Fruit fly (Drosophila melanogaster) whole organism, prepupa: ENCODE results near the gene CG14537.

Source experiments
- Blimp-1 ChIP-seq: fragments of 200-800 bp; sonication (Bioruptor generic); optimal IDR thresholded peaks from 3 replicates; lab custom pipeline; 2017; ENCODE audit warnings: missing biosample characterization, missing genetic modification characterization, mild to moderate bottlenecking, moderate library complexity, missing genetic modification reagents
- CG10631 ChIP-seq: fragments of 200-800 bp; sonication (Bioruptor generic); optimal IDR thresholded peaks from 2 replicates; lab custom pipeline; 2016; ENCODE audit warnings: missing biosample characterization, missing genetic modification characterization
- CG10669 ChIP-seq: fragments of 200-800 bp; sonication (Bioruptor generic); optimal IDR thresholded peaks from 3 replicates; lab custom pipeline; 2018; ENCODE audit warnings: missing biosample characterization, mild to moderate bottlenecking, missing genetic modification characterization, moderate library complexity
- CG11294 ChIP-seq: fragments of 200-800 bp; sonication (Bioruptor generic); IDR thresholded peaks from 2 replicates; pipeline ENCODE4 v1.3.6; 2022; ENCODE audit warnings: missing biosample characterization, missing genetic modification characterization
- CG11902 ChIP-seq: fragments of 200-800 bp; sonication (Bioruptor generic); optimal IDR thresholded peaks from 3 replicates; lab custom pipeline; 2016; ENCODE audit warnings: missing biosample characterization, missing genetic modification characterization
- CG15336 ChIP-seq: fragments of 200-800 bp; sonication (Bioruptor generic); IDR thresholded peaks from 2 replicates; pipeline ENCODE4 v1.3.6; 2022; ENCODE audit warnings: missing biosample characterization, missing genetic modification characterization
- CG32006 ChIP-seq: fragments of 200-800 bp; sonication (Bioruptor generic); optimal IDR thresholded peaks from 3 replicates; lab custom pipeline; 2017; ENCODE audit warnings: missing biosample characterization, mild to moderate bottlenecking, missing genetic modification characterization
- CG34406 ChIP-seq: fragments of 200-800 bp; sonication (Bioruptor generic); optimal IDR thresholded peaks from 3 replicates; lab custom pipeline; 2016; ENCODE audit warnings: missing biosample characterization, missing genetic modification characterization
- CG3919 ChIP-seq: fragments of 200-800 bp; sonication (Bioruptor generic); optimal IDR thresholded peaks from 3 replicates; lab custom pipeline; 2016; ENCODE audit warnings: missing biosample characterization, missing genetic modification characterization
- CG4318 ChIP-seq: fragments of 200-800 bp; sonication (Bioruptor generic); optimal IDR thresholded peaks from 3 replicates; lab custom pipeline; 2017; ENCODE audit warnings: missing biosample characterization, mild to moderate bottlenecking, missing genetic modification characterization
- CG6163 ChIP-seq: fragments of 200-800 bp; sonication (Bioruptor generic); IDR thresholded peaks from 3 replicates; pipeline ENCODE4 v1.3.6; 2022; ENCODE audit warnings: missing biosample characterization, missing genetic modification characterization
- CG6276 ChIP-seq: fragments of 200-800 bp; sonication (Bioruptor generic); optimal IDR thresholded peaks from 2 replicates; lab custom pipeline; 2017; ENCODE audit warnings: missing biosample characterization, mild to moderate bottlenecking, missing genetic modification characterization
- CG6792 ChIP-seq: fragments of 200-800 bp; sonication (Bioruptor generic); optimal IDR thresholded peaks from 3 replicates; lab custom pipeline; 2016; ENCODE audit warnings: missing biosample characterization, missing genetic modification characterization
- CG6808 ChIP-seq: fragments of 200-800 bp; sonication (Bioruptor generic); optimal IDR thresholded peaks from 3 replicates; lab custom pipeline; 2017; ENCODE audit warnings: missing biosample characterization, missing genetic modification characterization, mild to moderate bottlenecking, moderate library complexity, missing genetic modification reagents
- CG6854 ChIP-seq: fragments of 200-800 bp; sonication (Bioruptor generic); optimal IDR thresholded peaks from 2 replicates; lab custom pipeline; 2017; ENCODE audit warnings: missing biosample characterization, mild to moderate bottlenecking, missing genetic modification characterization
- CG8119 ChIP-seq: fragments of 200-800 bp; sonication (Bioruptor generic); IDR thresholded peaks from 3 replicates; pipeline ENCODE4 v1.3.6; 2022; ENCODE audit warnings: missing biosample characterization, missing genetic modification characterization
- CG8632 ChIP-seq: fragments of 200-800 bp; sonication (Bioruptor generic); optimal IDR thresholded peaks from 3 replicates; lab custom pipeline; 2016; ENCODE audit warnings: missing biosample characterization, missing genetic modification characterization
- CG9139 ChIP-seq: fragments of 200-800 bp; sonication (Bioruptor generic); optimal IDR thresholded peaks from 3 replicates; lab custom pipeline; 2017; ENCODE audit warnings: missing biosample characterization, mild to moderate bottlenecking, missing genetic modification characterization
- Eip78C ChIP-seq: fragments of 200-800 bp; sonication (Bioruptor generic); peaks from one replicate; lab custom pipeline; 2016; ENCODE audit warnings: missing biosample characterization, missing genetic modification characterization
- Hr39 ChIP-seq: fragments of 200-800 bp; sonication (Bioruptor generic); optimal IDR thresholded peaks from 2 replicates; lab custom pipeline; 2016; ENCODE audit warnings: missing biosample characterization, missing genetic modification characterization
- Hr4 ChIP-seq: fragments of 200-800 bp; sonication (Bioruptor generic); optimal IDR thresholded peaks from 3 replicates; lab custom pipeline; 2016; ENCODE audit warnings: missing biosample characterization, missing genetic modification characterization
- Sox14 ChIP-seq: fragments of 200-800 bp; sonication (Bioruptor generic); optimal IDR thresholded peaks from 3 replicates; lab custom pipeline; 2016; ENCODE audit warnings: missing biosample characterization, missing genetic modification characterization
- Sox15 ChIP-seq: fragments of 200-800 bp; sonication (Bioruptor generic); optimal IDR thresholded peaks from 3 replicates; lab custom pipeline; 2016; ENCODE audit warnings: missing biosample characterization, missing genetic modification characterization
- achi ChIP-seq: fragments of 200-800 bp; sonication (Bioruptor generic); optimal IDR thresholded peaks from 3 replicates; lab custom pipeline; 2016; ENCODE audit warnings: missing biosample characterization, missing genetic modification characterization
- cyc ChIP-seq: fragments of 200-800 bp; sonication (Bioruptor generic); optimal IDR thresholded peaks from 3 replicates; lab custom pipeline; 2016; ENCODE audit warnings: missing biosample characterization, missing genetic modification characterization
- dac ChIP-seq: fragments of 200-800 bp; sonication (Bioruptor generic); optimal IDR thresholded peaks from 2 replicates; lab custom pipeline; 2017; ENCODE audit warnings: missing biosample characterization, mild to moderate bottlenecking, missing genetic modification characterization
- dsx ChIP-seq: fragments of 200-800 bp; optimal IDR thresholded peaks from 3 replicates; lab custom pipeline; 2019; ENCODE audit warnings: missing biosample characterization, mild to moderate bottlenecking, missing genetic modification characterization, moderate library complexity; ENCODE audit not compliant: poor library complexity, severe bottlenecking
- eg ChIP-seq: fragments of 200-800 bp; sonication (Bioruptor generic); IDR thresholded peaks from 3 replicates; pipeline ENCODE4 v1.3.6; 2022; ENCODE audit warnings: missing biosample characterization, missing genetic modification characterization
- esn ChIP-seq: fragments of 200-800 bp; sonication (Bioruptor generic); optimal IDR thresholded peaks from 2 replicates; lab custom pipeline; 2016; ENCODE audit warnings: missing biosample characterization, mild to moderate bottlenecking, missing genetic modification characterization, moderate library complexity
- fd59A ChIP-seq: fragments of 200-800 bp; sonication (Bioruptor generic); optimal IDR thresholded peaks from 2 replicates; lab custom pipeline; 2017; ENCODE audit warnings: missing biosample characterization, mild to moderate bottlenecking, missing genetic modification characterization, missing genetic modification reagents
- fkh ChIP-seq: fragments of 200-800 bp; sonication (Bioruptor generic); optimal IDR thresholded peaks from 3 replicates; lab custom pipeline; 2017; ENCODE audit warnings: missing biosample characterization, mild to moderate bottlenecking, missing genetic modification characterization, moderate library complexity
- pdm3 ChIP-seq: fragments of 200-800 bp; sonication (Bioruptor generic); optimal IDR thresholded peaks from 3 replicates; lab custom pipeline; 2016; ENCODE audit warnings: missing biosample characterization, missing genetic modification characterization
- salr ChIP-seq, 2 experiments: fragments of 200-800 bp; sonication (Bioruptor generic); optimal IDR thresholded peaks; 3 replicates each; lab custom pipeline; 2016 to 2018; ENCODE audit warnings: missing biosample characterization in 2 of 2, missing genetic modification characterization in 2 of 2, mild to moderate bottlenecking in 1 of 2
- spab ChIP-seq: fragments of 200-800 bp; sonication (Bioruptor generic); optimal IDR thresholded peaks from 2 replicates; lab custom pipeline; 2017; ENCODE audit warnings: missing biosample characterization, mild to moderate bottlenecking, missing genetic modification characterization, missing genetic modification reagents
- svp ChIP-seq: fragments of 200-800 bp; sonication (Bioruptor generic); peaks from one replicate; lab custom pipeline; 2016; ENCODE audit warnings: missing biosample characterization, missing genetic modification characterization
- vri ChIP-seq: fragments of 200-800 bp; sonication (Bioruptor generic); optimal IDR thresholded peaks from 3 replicates; lab custom pipeline; 2016; ENCODE audit warnings: missing biosample characterization, mild to moderate bottlenecking, missing genetic modification characterization

Gene CG14537

dm6 chr2L:7828231-7828630 lies 12.0 kb upstream of the CG14537 start (continued):
- TF ChIP-seq Sox15 (GFP tag; lab: Kevin White, UChicago) (no peak), CG6792 (GFP tag; lab: Kevin White, UChicago) (no peak), Hr39 (GFP tag; lab: Kevin White, UChicago) (no peak), CG6808 (GFP tag; lab: Kevin White, UChicago) (peak; percentile 41), CG9139 (peak; percentile 30), CG15336 (GFP tag; lab: Robert Waterston, UW) (peak; percentile 53; the same call in 1 of the 2 replicates), CG6276 (peak; percentile 2), CG34406 (GFP tag; lab: Kevin White, UChicago) (peak; percentile 32), Eip78C (peak; percentile 77), vri (GFP tag; lab: Kevin White, UChicago) (peak; percentile 83), Sox14 (peak; percentile 53), CG6854 (GFP tag; lab: Kevin White, UChicago) (no peak), pdm3 (no peak), dsx (GFP tag; lab: Kevin White, UChicago) (peak; percentile 25), CG10631 (GFP tag; lab: Kevin White, UChicago) (no peak), CG8632 (GFP tag; lab: Kevin White, UChicago) (no peak), achi (no peak), CG11902 (GFP tag; lab: Kevin White, UChicago) (no peak), cyc (GFP tag; lab: Kevin White, UChicago) (no peak), CG3919 (GFP tag; lab: Kevin White, UChicago) (no peak), dac (GFP tag; lab: Kevin White, UChicago) (no peak), svp (peak; percentile 76), CG11294 (GFP tag; lab: Robert Waterston, UW) (no peak), spab (GFP tag; lab: Kevin White, UChicago) (no peak), salr (GFP tag; optimal IDR thresholded peaks at IDR 0.05; lab: Kevin White, UChicago) (peak; percentile 20 to 23), CG4318 (GFP tag; lab: Kevin White, UChicago) (no peak)

- TF ChIP-seq CG6276 (peak; percentile 32), fd59A (GFP tag; lab: Kevin White, UChicago) (no peak), svp (peak; percentile 53), esn (GFP tag; lab: Kevin White, UChicago) (peak; percentile 20), salr (GFP tag; optimal IDR thresholded peaks at IDR 0.05; lab: Kevin White, UChicago) (no peak), CG6808 (GFP tag; lab: Kevin White, UChicago) (no peak), CG8119 (0 out of 3 replicates have a peak, but pooled peaks have one; percentile 27), Eip78C (peak; percentile 66), Blimp-1 (GFP tag; lab: Kevin White, UChicago) (no peak), CG6163 (GFP tag; lab: Robert Waterston, UW) (peak; percentile 60), eg (GFP tag; lab: Robert Waterston, UW) (peak; percentile 16; the same call in 1 of the 3 replicates), fkh (GFP tag; lab: Kevin White, UChicago) (peak; percentile 42), Hr4 (GFP tag; lab: Kevin White, UChicago) (no peak), CG15336 (GFP tag; lab: Robert Waterston, UW) (peak; percentile 29; the same call in 1 of the 2 replicates)
Measured at dm6 chr2L:7828901-7829300, 11.4 kb upstream of the CG14537 start.

DNA sequence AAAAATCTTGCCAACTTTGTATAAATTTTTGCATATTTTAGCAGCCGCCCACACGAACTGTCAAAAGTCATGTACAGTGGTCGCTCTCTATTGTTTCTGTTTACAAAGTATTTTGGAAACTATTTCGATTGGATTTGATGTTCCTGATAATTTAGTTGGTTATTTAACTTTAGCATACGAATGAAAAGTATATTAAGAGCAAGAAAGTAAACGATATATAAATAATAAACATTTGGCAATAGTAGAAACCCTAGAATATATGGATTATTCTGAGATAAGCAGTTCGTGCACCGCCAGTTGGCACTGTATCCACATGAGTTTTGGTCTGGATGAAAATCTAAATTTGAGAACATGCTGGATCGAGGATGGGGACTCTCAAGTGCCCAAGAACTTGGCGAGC lies 7.0 kb upstream of the CG14537 start:
- no peak for TF ChIP-seq CG10669 (GFP tag; lab: Kevin White, UChicago)
- peak; percentile 28 for TF ChIP-seq dsx (GFP tag; lab: Kevin White, UChicago)
- TF ChIP-seq CG32006: peak; percentile 18

dm6 chr2L:7833650-7834049 lies 6.6 kb upstream of the CG14537 start:
- no peak for TF ChIP-seq spab (GFP tag; lab: Kevin White, UChicago)
- peak; percentile 51 for TF ChIP-seq svp
- TF ChIP-seq, all 60 proteins: peak for 1
